Fruit fly (Drosophila melanogaster) whole organism, embryonic: ENCODE results near the gene CG13893.

Experiments used
- CG11723 ChIP-seq: fragments of 200-800 bp; sonication (Bioruptor generic); optimal IDR thresholded peaks from 2 replicates; lab custom pipeline; 2017; ENCODE audit warnings: missing biosample characterization, mild to moderate bottlenecking, missing genetic modification characterization
- CG14441 ChIP-seq: fragments of 200-800 bp; sonication (Bioruptor generic); IDR thresholded peaks from 2 replicates; pipeline ENCODE4 v1.3.6; 2022; ENCODE audit warnings: missing biosample characterization, missing genetic modification characterization
- CG15011 ChIP-seq: fragments of 200-800 bp; sonication (Bioruptor generic); optimal IDR thresholded peaks from 3 replicates; lab custom pipeline; 2018; ENCODE audit warnings: missing biosample characterization, mild to moderate bottlenecking, missing genetic modification characterization
- CG16779 ChIP-seq: fragments of 200-800 bp; sonication (Bioruptor generic); IDR thresholded peaks from 2 replicates; pipeline ENCODE4 v1.3.6; 2022; ENCODE audit warnings: missing biosample characterization, missing genetic modification characterization
- CG3065 ChIP-seq: fragments of 200-800 bp; sonication (Bioruptor generic); optimal IDR thresholded peaks from 2 replicates; lab custom pipeline; 2016; ENCODE audit warnings: missing biosample characterization, missing genetic modification characterization
- CG32772 ChIP-seq: fragments of 200-800 bp; sonication (Bioruptor generic); IDR thresholded peaks from 2 replicates; pipeline ENCODE4 v1.3.6; 2022; ENCODE audit warnings: missing biosample characterization, missing genetic modification characterization
- Poxn ChIP-seq: fragments of 200-800 bp; sonication (Bioruptor generic); IDR thresholded peaks from 2 replicates; pipeline ENCODE4 v1.3.6; 2022; ENCODE audit warnings: missing biosample characterization, missing genetic modification characterization
- bsh ChIP-seq, 2 experiments: fragments of 200-800 bp; sonication (Bioruptor generic); optimal IDR thresholded peaks; 2 replicates each; lab custom pipeline; 2017 to 2018; ENCODE audit warnings: mild to moderate bottlenecking in 2 of 2, missing biosample characterization in 2 of 2, missing genetic modification characterization in 2 of 2, moderate library complexity in 1 of 2
- lilli ChIP-seq: fragments of 200-800 bp; sonication (Bioruptor generic); optimal IDR thresholded peaks from 3 replicates; lab custom pipeline; 2016; ENCODE audit warnings: missing biosample characterization, missing genetic modification characterization
- nerfin-1 ChIP-seq: fragments of 200-800 bp; sonication (Bioruptor generic); optimal IDR thresholded peaks from 3 replicates; lab custom pipeline; 2019; ENCODE audit warnings: missing biosample characterization, mild to moderate bottlenecking, missing genetic modification characterization, moderate library complexity
- pho ChIP-seq: fragments of 200-800 bp; sonication (Bioruptor generic); optimal IDR thresholded peaks from 2 replicates; lab custom pipeline; 2016; ENCODE audit warnings: missing biosample characterization, missing genetic modification characterization
- psq ChIP-seq: fragments of 200-800 bp; sonication (Bioruptor generic); optimal IDR thresholded peaks from 2 replicates; lab custom pipeline; 2017; ENCODE audit warnings: missing biosample characterization, missing genetic modification characterization
- ttk ChIP-seq: fragments of 200-800 bp; sonication (Bioruptor generic); IDR thresholded peaks from 2 replicates; pipeline ENCODE4 v2.1.2; 2022; ENCODE audit warnings: missing biosample characterization, missing genetic modification characterization
- usp ChIP-seq: fragments of >200 bp; optimal IDR thresholded peaks from 2 replicates; lab custom pipeline; 2017; ENCODE audit warnings: missing biosample characterization, missing genetic modification characterization

DNA sequence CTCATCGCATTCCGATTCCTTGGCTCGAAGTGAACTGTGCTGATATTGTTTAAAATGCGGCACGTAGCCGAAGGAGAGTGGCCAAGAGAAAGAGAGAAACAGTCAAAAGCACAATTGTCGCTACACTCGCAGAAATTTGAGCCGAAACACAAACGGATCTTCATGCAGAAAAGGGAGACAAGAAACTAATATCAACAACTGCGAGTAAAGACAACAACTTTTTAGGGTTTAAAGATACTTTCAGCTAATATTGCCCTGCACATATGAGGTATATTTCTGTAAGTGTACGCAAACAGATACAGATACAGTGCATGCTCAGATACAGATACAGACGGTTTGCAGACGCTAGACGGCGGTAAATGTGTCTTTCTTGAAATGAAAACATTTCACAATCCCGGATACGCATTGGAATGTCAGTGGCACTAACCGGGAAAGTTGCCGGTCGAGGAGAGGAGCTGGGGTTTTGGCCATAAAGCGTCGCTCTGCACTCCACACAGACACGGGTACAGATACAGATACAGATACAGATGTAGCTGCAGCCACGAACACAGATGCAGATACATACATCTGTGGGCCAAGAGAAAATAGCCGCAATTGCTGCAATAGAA lies 40.4 kb upstream of the CG13893 start:
- TF ChIP-seq psq (GFP tag; lab: Kevin White, UChicago) (peak; percentile 65), CG32772 (GFP tag; lab: Robert Waterston, UW) (peak; percentile 88), nerfin-1 (tag; lab: Kevin White, UChicago) (peak; percentile 83), ttk (GFP tag; lab: Robert Waterston, UW) (peak; percentile 94), CG3065 (GFP tag; lab: Kevin White, UChicago) (peak; percentile 79), CG15011 (GFP tag; lab: Kevin White, UChicago) (peak; percentile 31), pho (peak; percentile 52), Poxn (GFP tag; lab: Robert Waterston, UW) (no peak), bsh (GFP tag; optimal IDR thresholded peaks at IDR 0.05; lab: Kevin White, UChicago) (peak; percentile 82 to 93), lilli (GFP tag; lab: Kevin White, UChicago) (peak; percentile 81), CG14441 (GFP tag; lab: Robert Waterston, UW) (peak; percentile 86), usp (GFP tag; lab: Kevin White, UChicago) (no peak), CG11723 (peak; percentile 83), CG16779 (0 out of 2 replicates have a peak, but pooled peaks have one; percentile 48)
